Fruit fly (Drosophila melanogaster) whole organism, prepupa: ENCODE measurements around the gene CG13247.
A peak's percentile ranks its signal among the peaks of the same experiment; 100 is the strongest.

Experiments used
- CG10631 ChIP-seq: fragments of 200-800 bp; sonication (Bioruptor generic); optimal IDR thresholded peaks from 2 replicates; lab custom pipeline; 2016; ENCODE audit warnings: missing biosample characterization, missing genetic modification characterization
- CG11294 ChIP-seq: fragments of 200-800 bp; sonication (Bioruptor generic); IDR thresholded peaks from 2 replicates; pipeline ENCODE4 v1.3.6; 2022; ENCODE audit warnings: missing biosample characterization, missing genetic modification characterization
- CG11762 ChIP-seq: fragments of 200-800 bp; sonication (Bioruptor generic); optimal IDR thresholded peaks from 3 replicates; lab custom pipeline; 2016; ENCODE audit warnings: missing biosample characterization, missing genetic modification characterization; ENCODE audit not compliant: insufficient read depth
- CG11902 ChIP-seq: fragments of 200-800 bp; sonication (Bioruptor generic); optimal IDR thresholded peaks from 3 replicates; lab custom pipeline; 2016; ENCODE audit warnings: missing biosample characterization, missing genetic modification characterization
- CG15336 ChIP-seq: fragments of 200-800 bp; sonication (Bioruptor generic); IDR thresholded peaks from 2 replicates; pipeline ENCODE4 v1.3.6; 2022; ENCODE audit warnings: missing biosample characterization, missing genetic modification characterization
- CG1621 ChIP-seq: fragments of 200-800 bp; sonication (Bioruptor generic); optimal IDR thresholded peaks from 3 replicates; lab custom pipeline; 2018; ENCODE audit warnings: missing biosample characterization, mild to moderate bottlenecking, missing genetic modification characterization
- CG16779 ChIP-seq: fragments of 200-800 bp; sonication (Bioruptor generic); optimal IDR thresholded peaks from 3 replicates; lab custom pipeline; 2017; ENCODE audit warnings: missing biosample characterization, mild to moderate bottlenecking, missing genetic modification characterization
- CG3032 ChIP-seq: fragments of 200-800 bp; optimal IDR thresholded peaks from 2 replicates; lab custom pipeline; 2019; ENCODE audit warnings: missing biosample characterization, mild to moderate bottlenecking, missing genetic modification characterization, moderate library complexity
- CG31627 ChIP-seq: fragments of 200-800 bp; sonication (Bioruptor generic); optimal IDR thresholded peaks from 3 replicates; lab custom pipeline; 2016; ENCODE audit warnings: missing biosample characterization, missing genetic modification characterization
- CG32006 ChIP-seq: fragments of 200-800 bp; sonication (Bioruptor generic); optimal IDR thresholded peaks from 3 replicates; lab custom pipeline; 2017; ENCODE audit warnings: missing biosample characterization, mild to moderate bottlenecking, missing genetic modification characterization
- CG34406 ChIP-seq: fragments of 200-800 bp; sonication (Bioruptor generic); optimal IDR thresholded peaks from 3 replicates; lab custom pipeline; 2016; ENCODE audit warnings: missing biosample characterization, missing genetic modification characterization
- CG3919 ChIP-seq: fragments of 200-800 bp; sonication (Bioruptor generic); optimal IDR thresholded peaks from 3 replicates; lab custom pipeline; 2016; ENCODE audit warnings: missing biosample characterization, missing genetic modification characterization
- CG6163 ChIP-seq: fragments of 200-800 bp; sonication (Bioruptor generic); IDR thresholded peaks from 3 replicates; pipeline ENCODE4 v1.3.6; 2022; ENCODE audit warnings: missing biosample characterization, missing genetic modification characterization
- CG6276 ChIP-seq: fragments of 200-800 bp; sonication (Bioruptor generic); optimal IDR thresholded peaks from 2 replicates; lab custom pipeline; 2017; ENCODE audit warnings: missing biosample characterization, mild to moderate bottlenecking, missing genetic modification characterization
- CG7368 ChIP-seq: fragments of 200-800 bp; sonication (Bioruptor generic); optimal IDR thresholded peaks from 3 replicates; lab custom pipeline; 2016; ENCODE audit warnings: missing biosample characterization, missing genetic modification characterization
- CG8119 ChIP-seq: fragments of 200-800 bp; sonication (Bioruptor generic); IDR thresholded peaks from 3 replicates; pipeline ENCODE4 v1.3.6; 2022; ENCODE audit warnings: missing biosample characterization, missing genetic modification characterization
- CG8632 ChIP-seq: fragments of 200-800 bp; sonication (Bioruptor generic); optimal IDR thresholded peaks from 3 replicates; lab custom pipeline; 2016; ENCODE audit warnings: missing biosample characterization, missing genetic modification characterization
- Eip75B ChIP-seq: fragments of 200-800 bp; sonication (Bioruptor generic); optimal IDR thresholded peaks from 3 replicates; lab custom pipeline; 2016; ENCODE audit warnings: missing biosample characterization, missing genetic modification characterization
- Eip78C ChIP-seq: fragments of 200-800 bp; sonication (Bioruptor generic); peaks from one replicate; lab custom pipeline; 2016; ENCODE audit warnings: missing biosample characterization, missing genetic modification characterization
- Eip93F ChIP-seq: fragments of 200-800 bp; sonication (Bioruptor generic); optimal IDR thresholded peaks from 2 replicates; lab custom pipeline; 2016; ENCODE audit warnings: missing biosample characterization, mild to moderate bottlenecking, missing genetic modification characterization
- Gug ChIP-seq: fragments of 200-800 bp; sonication (Bioruptor generic); IDR thresholded peaks from 2 replicates; pipeline ENCODE4 v1.3.6; 2022; ENCODE audit warnings: missing biosample characterization, missing genetic modification characterization
- Hr38 ChIP-seq: sonication (Bioruptor generic); optimal IDR thresholded peaks from 2 replicates; lab custom pipeline; 2016; ENCODE audit warnings: missing biosample characterization, missing genetic modification characterization
- Hr39 ChIP-seq: fragments of 200-800 bp; sonication (Bioruptor generic); optimal IDR thresholded peaks from 2 replicates; lab custom pipeline; 2016; ENCODE audit warnings: missing biosample characterization, missing genetic modification characterization
- Smox ChIP-seq: fragments of 200-800 bp; sonication (Bioruptor generic); optimal IDR thresholded peaks from 3 replicates; lab custom pipeline; 2016; ENCODE audit warnings: missing biosample characterization, missing genetic modification characterization
- Sox14 ChIP-seq: fragments of 200-800 bp; sonication (Bioruptor generic); optimal IDR thresholded peaks from 3 replicates; lab custom pipeline; 2016; ENCODE audit warnings: missing biosample characterization, missing genetic modification characterization
- Sox15 ChIP-seq: fragments of 200-800 bp; sonication (Bioruptor generic); optimal IDR thresholded peaks from 3 replicates; lab custom pipeline; 2016; ENCODE audit warnings: missing biosample characterization, missing genetic modification characterization
- achi ChIP-seq: fragments of 200-800 bp; sonication (Bioruptor generic); optimal IDR thresholded peaks from 3 replicates; lab custom pipeline; 2016; ENCODE audit warnings: missing biosample characterization, missing genetic modification characterization
- acj6 ChIP-seq: fragments of 200-800 bp; sonication (Bioruptor generic); optimal IDR thresholded peaks from 3 replicates; lab custom pipeline; 2016; ENCODE audit warnings: missing biosample characterization, missing genetic modification characterization
- dac ChIP-seq: fragments of 200-800 bp; sonication (Bioruptor generic); optimal IDR thresholded peaks from 2 replicates; lab custom pipeline; 2017; ENCODE audit warnings: missing biosample characterization, mild to moderate bottlenecking, missing genetic modification characterization
- dsx ChIP-seq: fragments of 200-800 bp; optimal IDR thresholded peaks from 3 replicates; lab custom pipeline; 2019; ENCODE audit warnings: missing biosample characterization, mild to moderate bottlenecking, missing genetic modification characterization, moderate library complexity; ENCODE audit not compliant: poor library complexity, severe bottlenecking
- eg ChIP-seq: fragments of 200-800 bp; sonication (Bioruptor generic); IDR thresholded peaks from 3 replicates; pipeline ENCODE4 v1.3.6; 2022; ENCODE audit warnings: missing biosample characterization, missing genetic modification characterization
- esn ChIP-seq: fragments of 200-800 bp; sonication (Bioruptor generic); optimal IDR thresholded peaks from 2 replicates; lab custom pipeline; 2016; ENCODE audit warnings: missing biosample characterization, mild to moderate bottlenecking, missing genetic modification characterization, moderate library complexity
- fd59A ChIP-seq: fragments of 200-800 bp; sonication (Bioruptor generic); optimal IDR thresholded peaks from 2 replicates; lab custom pipeline; 2017; ENCODE audit warnings: missing biosample characterization, mild to moderate bottlenecking, missing genetic modification characterization, missing genetic modification reagents
- fd85E ChIP-seq: fragments of 200-800 bp; sonication (Bioruptor generic); optimal IDR thresholded peaks from 3 replicates; lab custom pipeline; 2016; ENCODE audit warnings: missing biosample characterization, missing genetic modification characterization
- fkh ChIP-seq: fragments of 200-800 bp; sonication (Bioruptor generic); optimal IDR thresholded peaks from 3 replicates; lab custom pipeline; 2017; ENCODE audit warnings: missing biosample characterization, mild to moderate bottlenecking, missing genetic modification characterization, moderate library complexity
- lz ChIP-seq: fragments of 200-800 bp; sonication (Bioruptor generic); optimal IDR thresholded peaks from 3 replicates; lab custom pipeline; 2016; ENCODE audit warnings: missing biosample characterization, missing genetic modification characterization
- net ChIP-seq: fragments of 200-800 bp; sonication (Bioruptor generic); optimal IDR thresholded peaks from 3 replicates; lab custom pipeline; 2016; ENCODE audit warnings: missing biosample characterization, missing genetic modification characterization
- spab ChIP-seq: fragments of 200-800 bp; sonication (Bioruptor generic); optimal IDR thresholded peaks from 2 replicates; lab custom pipeline; 2017; ENCODE audit warnings: missing biosample characterization, mild to moderate bottlenecking, missing genetic modification characterization, missing genetic modification reagents
- ss ChIP-seq, 2 experiments: fragments of 200-800 bp; sonication (Bioruptor generic); optimal IDR thresholded peaks; 2 replicates in 1 of 2; 3 replicates in 1 of 2; lab custom pipeline; 2017 to 2018; ENCODE audit warnings: mild to moderate bottlenecking in 2 of 2, missing biosample characterization in 2 of 2, missing genetic modification characterization in 2 of 2, moderate library complexity in 1 of 2
- svp ChIP-seq: fragments of 200-800 bp; sonication (Bioruptor generic); peaks from one replicate; lab custom pipeline; 2016; ENCODE audit warnings: missing biosample characterization, missing genetic modification characterization
- vri ChIP-seq: fragments of 200-800 bp; sonication (Bioruptor generic); optimal IDR thresholded peaks from 3 replicates; lab custom pipeline; 2016; ENCODE audit warnings: missing biosample characterization, mild to moderate bottlenecking, missing genetic modification characterization

CG13247 gene

DNA sequence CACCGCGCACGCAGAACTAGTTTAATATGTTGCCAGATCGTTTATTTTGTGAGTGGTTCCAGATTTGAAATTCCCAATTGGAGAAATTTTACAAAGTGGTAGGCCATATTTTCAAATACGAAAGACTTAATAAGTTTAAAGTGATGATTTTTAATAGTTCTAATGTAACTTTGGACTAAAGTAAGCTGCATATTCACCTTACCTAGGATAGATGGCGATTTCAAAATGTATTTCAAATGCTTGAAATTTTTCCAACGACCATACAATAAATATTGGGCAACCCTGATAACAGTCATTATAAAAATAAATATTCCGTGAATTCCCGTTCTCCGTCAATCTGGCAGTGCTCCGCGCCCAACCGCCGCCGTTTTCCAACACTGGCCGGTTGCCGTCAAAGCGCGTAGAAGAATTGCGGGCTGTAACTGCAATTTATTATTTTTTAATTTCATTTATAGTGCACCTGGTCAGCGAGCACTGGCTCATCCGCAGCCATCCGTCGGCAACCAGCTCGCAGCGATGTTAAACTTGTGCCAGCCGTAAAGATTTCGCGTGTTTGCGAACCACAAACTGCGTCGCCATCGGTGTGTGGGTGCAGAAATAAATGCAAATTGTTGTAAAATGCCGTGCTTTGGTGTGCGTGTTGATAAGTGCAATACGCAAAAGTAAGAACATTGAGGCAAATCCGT is 5.9 kb downstream of the CG13247 start, which contains the start of the genes Ide and RhoBTB (continued):
- TF ChIP-seq esn (GFP tag; lab: Kevin White, UChicago): peak; percentile 80
- TF ChIP-seq CG31627 (GFP tag; lab: Kevin White, UChicago): peak; percentile 94
- peak in 1 of 2 experiments; percentile 45 for TF ChIP-seq ss (GFP tag; optimal IDR thresholded peaks at IDR 0.05; lab: Kevin White, UChicago)
- TF ChIP-seq fd59A (GFP tag; lab: Kevin White, UChicago): peak; percentile 59
- no peak for TF ChIP-seq vri (GFP tag; lab: Kevin White, UChicago)
- peak; percentile 90 for TF ChIP-seq Sox15 (GFP tag; lab: Kevin White, UChicago)
- peak; percentile 53 for TF ChIP-seq CG8632 (GFP tag; lab: Kevin White, UChicago)
- peak; percentile 83 for TF ChIP-seq CG3032
- peak; percentile 92 for TF ChIP-seq lz
- peak; percentile 42; the same call in 1 of the 3 replicates for TF ChIP-seq CG8119 (GFP tag; lab: Robert Waterston, UW)
- TF ChIP-seq CG11902 (GFP tag; lab: Kevin White, UChicago): peak; percentile 91
- no peak for TF ChIP-seq fkh (GFP tag; lab: Kevin White, UChicago)
- TF ChIP-seq CG11294 (GFP tag; lab: Robert Waterston, UW): peak; percentile 52; the same call in 1 of the 2 replicates
- peak; percentile 28 for TF ChIP-seq Hr38
- TF ChIP-seq Hr39 (GFP tag; lab: Kevin White, UChicago): peak; percentile 93

DNA sequence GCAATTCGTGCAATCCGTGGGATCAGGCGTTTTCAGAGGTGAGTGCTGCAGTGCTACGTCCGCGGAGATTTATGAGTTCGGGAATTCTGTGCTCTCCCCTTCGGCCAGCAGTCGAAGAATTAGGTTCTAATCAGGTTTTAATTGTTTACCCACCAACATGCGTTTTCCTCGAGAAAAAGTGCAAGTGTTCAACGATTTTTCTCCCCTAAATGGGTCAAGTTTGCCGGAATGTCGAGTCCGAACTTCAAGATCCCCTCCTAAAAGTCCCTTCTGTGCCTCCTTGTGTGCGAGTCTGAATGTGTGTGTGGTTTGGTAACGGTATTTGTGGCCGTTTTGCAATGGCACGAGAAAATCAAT is 6.4 kb downstream of the CG13247 start:
- TF ChIP-seq CG3032 (no peak), Eip78C (GFP tag; lab: Kevin White, UChicago) (peak; percentile 72), svp (GFP tag; lab: Kevin White, UChicago) (peak; percentile 86), CG7368 (GFP tag; lab: Kevin White, UChicago) (no peak)

DNA sequence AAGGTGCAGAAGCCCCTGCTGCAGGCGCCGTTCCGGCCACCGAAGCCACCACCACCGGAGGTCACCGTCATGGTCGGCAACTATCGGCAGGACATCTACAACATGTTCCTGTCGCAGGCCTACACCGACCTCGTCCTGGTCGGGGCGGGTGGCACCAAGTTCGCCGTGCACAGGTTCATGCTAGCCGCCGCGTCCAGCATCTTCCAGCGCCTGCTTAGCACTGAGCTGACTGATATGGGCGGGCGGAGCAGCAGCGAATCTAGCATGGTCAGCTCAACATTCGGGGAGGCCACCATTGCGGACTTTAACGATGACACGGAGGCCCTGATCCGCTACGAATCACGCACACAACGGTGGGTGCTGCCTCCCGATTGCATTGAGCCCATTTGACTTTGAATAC is 9.4 kb downstream of the CG13247 start:
- TF ChIP-seq Sox14 (GFP tag; lab: Kevin White, UChicago) (no peak), CG32006 (no peak), spab (GFP tag; lab: Kevin White, UChicago) (no peak), CG15336 (no peak), Sox15 (GFP tag; lab: Kevin White, UChicago) (no peak), CG3032 (no peak), eg (GFP tag; lab: Robert Waterston, UW) (no peak), CG1621 (tag; lab: Kevin White, UChicago) (no peak)

DNA sequence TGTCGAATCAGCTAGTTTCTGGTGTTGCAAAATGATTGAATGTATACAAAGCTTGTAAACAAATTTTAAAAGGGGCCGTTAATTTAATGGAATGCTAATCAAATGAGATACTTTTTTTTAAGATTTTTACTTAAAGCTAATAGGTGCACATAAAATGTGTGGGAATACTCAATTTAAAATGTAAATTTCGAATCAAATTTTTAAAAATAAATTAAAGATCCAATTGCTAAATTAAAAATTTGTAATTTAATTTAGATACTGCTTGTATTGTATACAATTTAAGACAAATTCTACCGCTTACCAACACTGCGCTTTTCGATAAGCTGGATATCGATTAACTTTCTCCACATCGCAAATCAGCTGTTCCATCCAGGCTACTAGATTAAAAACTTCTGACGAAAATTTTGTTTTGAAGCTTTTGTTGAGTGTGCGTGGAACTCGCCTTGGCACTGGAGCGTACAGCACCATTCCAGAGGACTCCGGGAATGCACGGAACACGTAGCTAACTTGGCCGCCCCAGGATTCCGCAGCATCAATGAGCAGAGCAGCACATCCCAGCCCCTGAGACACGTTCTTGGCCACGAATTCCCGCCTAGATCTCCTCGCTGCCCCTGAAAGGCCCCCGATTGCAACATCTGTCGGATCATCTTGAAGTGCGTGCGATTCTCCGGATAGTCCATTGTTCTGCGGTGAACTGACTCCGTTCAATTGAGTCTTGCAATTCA is 14.1 kb downstream of the CG13247 start, which contains the start of the genes CG5498 and fbl:
Gene CG5498 (minus strand): TSS at position 24 of the 725 bp plus-strand sequence.
Gene fbl (plus strand): TSS at position 344 of the 725 bp plus-strand sequence.
- TF ChIP-seq fd85E (peak; percentile 23), spab (GFP tag; lab: Kevin White, UChicago) (no peak), CG6163 (GFP tag; lab: Robert Waterston, UW) (peak; percentile 68), CG16779 (tag; lab: Kevin White, UChicago) (no peak), fd59A (GFP tag; lab: Kevin White, UChicago) (peak; percentile 30), CG15336 (peak; percentile 52; the same call in 1 of the 2 replicates), eg (GFP tag; lab: Robert Waterston, UW) (peak; percentile 69), CG3919 (GFP tag; lab: Kevin White, UChicago) (peak; percentile 68), dsx (GFP tag; lab: Kevin White, UChicago) (peak; percentile 75), Gug (GFP tag; lab: Robert Waterston, UW) (0 out of 2 replicates have a peak, but pooled peaks have one; percentile 43), vri (GFP tag; lab: Kevin White, UChicago) (peak; percentile 38), CG34406 (GFP tag; lab: Kevin White, UChicago) (peak; percentile 80), Eip78C (GFP tag; lab: Kevin White, UChicago) (peak; percentile 94), acj6 (GFP tag; lab: Kevin White, UChicago) (peak; percentile 76), achi (GFP tag; lab: Kevin White, UChicago) (peak; percentile 77), CG11902 (GFP tag; lab: Kevin White, UChicago) (peak; percentile 54), CG10631 (GFP tag; lab: Kevin White, UChicago) (peak; percentile 80), CG3032 (peak; percentile 66), net (peak; percentile 59), Hr38 (no peak), Eip75B (GFP tag; lab: Kevin White, UChicago) (peak; percentile 73), CG11762 (GFP tag; lab: Kevin White, UChicago) (peak; percentile 55), CG1621 (tag; lab: Kevin White, UChicago) (no peak), CG6276 (GFP tag; lab: Kevin White, UChicago) (no peak), CG8632 (GFP tag; lab: Kevin White, UChicago) (peak; percentile 70), CG11294 (GFP tag; lab: Robert Waterston, UW) (peak; percentile 24; the same call in 1 of the 2 replicates), Smox (peak; percentile 80), Sox15 (GFP tag; lab: Kevin White, UChicago) (peak; percentile 28), Eip93F (no peak), dac (GFP tag; lab: Kevin White, UChicago) (peak; percentile 5), CG8119 (GFP tag; lab: Robert Waterston, UW) (peak; percentile 71; the same call in 2 of the 3 replicates)
